Worm (Caenorhabditis elegans) whole organism, L2 larva: ENCODE measurements around the gene egl-5.

Source experiments
- ama-1 ChIP-seq: fragments of 150-350 bp; optimal IDR thresholded peaks from 2 replicates; lab custom pipeline; 2018; ENCODE audit warnings: inconsistent platforms
- ceh-16 ChIP-seq: fragments of 150-350 bp; optimal IDR thresholded peaks from 2 replicates; lab custom pipeline; 2014; ENCODE audit warnings: missing biosample characterization, missing genetic modification characterization
- ceh-82 ChIP-seq: fragments of 150-350 bp; optimal IDR thresholded peaks from 2 replicates; lab custom pipeline; 2014; ENCODE audit warnings: missing biosample characterization, missing genetic modification characterization
- gmeb-1 ChIP-seq: fragments of 150-350 bp; optimal IDR thresholded peaks from 2 replicates; lab custom pipeline; 2014; ENCODE audit warnings: missing biosample characterization, missing genetic modification characterization
- mbf-1 ChIP-seq: sonication (generic microtip); optimal IDR thresholded peaks from 2 replicates; lab custom pipeline; 2017; ENCODE audit warnings: missing biosample characterization, missing genetic modification characterization
- mdl-1 ChIP-seq, 2 experiments: fragments of 150-350 bp in 1 of 2; sonication (generic microtip) in 1 of 2; optimal IDR thresholded peaks; 2 replicates each; lab custom pipeline; 2017; ENCODE audit warnings: missing biosample characterization in 2 of 2, missing genetic modification characterization in 2 of 2
- nhr-12 ChIP-seq: fragments of 150-350 bp; optimal IDR thresholded peaks from 2 replicates; lab custom pipeline; 2014; ENCODE audit warnings: missing biosample characterization, missing genetic modification characterization
- nhr-237 ChIP-seq: fragments of 150-350 bp; optimal IDR thresholded peaks from 2 replicates; lab custom pipeline; 2014; ENCODE audit warnings: missing biosample characterization, missing genetic modification characterization
- nhr-77 ChIP-seq: fragments of 150-350 bp; optimal IDR thresholded peaks from 2 replicates; lab custom pipeline; 2014; ENCODE audit warnings: missing biosample characterization, missing genetic modification characterization
- skn-1 ChIP-seq: sonication (generic microtip); optimal IDR thresholded peaks from 2 replicates; lab custom pipeline; 2017; ENCODE audit warnings: missing biosample characterization, missing genetic modification characterization
- snpc-4 ChIP-seq: fragments of 150-350 bp; optimal IDR thresholded peaks from 2 replicates; lab custom pipeline; 2014; ENCODE audit warnings: missing biosample characterization, missing genetic modification characterization
- unc-55 ChIP-seq: fragments of 150-350 bp; sonication (generic microtip); optimal IDR thresholded peaks from 3 replicates; lab custom pipeline; 2014; ENCODE audit warnings: missing biosample characterization, missing genetic modification reagents, missing genetic modification characterization

DNA sequence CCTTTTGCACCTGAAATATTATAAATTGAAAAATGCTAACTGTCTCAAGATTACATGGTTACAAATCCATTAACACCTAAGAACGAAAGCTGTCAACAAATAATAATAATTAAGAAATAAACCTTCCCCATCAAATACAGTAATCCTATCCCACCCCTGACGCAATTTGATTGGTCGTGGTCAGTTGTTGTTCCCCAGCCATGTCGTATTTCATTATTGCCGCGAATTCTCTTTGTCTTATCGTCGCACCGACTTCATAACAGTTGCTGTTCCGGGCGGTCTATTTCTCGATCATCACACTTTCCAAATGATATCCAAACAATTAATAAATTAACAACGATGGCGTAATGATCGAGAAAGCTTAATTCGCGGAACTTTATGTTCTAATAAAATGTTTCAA lies 35.6 kb upstream of the egl-5 start:
- no peak for TF ChIP-seq snpc-4
- TF ChIP-seq mdl-1 (tag; optimal IDR thresholded peaks at IDR 0.05; lab: Kevin White, UChicago), result no peak
- no peak for TF ChIP-seq ceh-16 (tag; lab: Kevin White, UChicago)
- TF ChIP-seq nhr-12 (tag; lab: Kevin White, UChicago), result no peak
- TF ChIP-seq nhr-237 (tag; lab: Kevin White, UChicago), result no peak
- TF ChIP-seq gmeb-1 (tag; lab: Kevin White, UChicago), result no peak
- no peak for TF ChIP-seq mbf-1
- no peak for TF ChIP-seq nhr-77 (tag; lab: Kevin White, UChicago)
- TF ChIP-seq ceh-82 (tag; lab: Kevin White, UChicago), result no peak
- no peak for TF ChIP-seq skn-1 (tag; lab: Kevin White, UChicago)
- no peak for TF ChIP-seq unc-55 (GFP tag; lab: Kevin White, UChicago)
- no peak for TF ChIP-seq ama-1
